Worm (Caenorhabditis elegans) whole organism, L4/young adult: ENCODE data around the gene pir-2.
"Not testable (repeated sequence)": the region's sequence is repeated elsewhere in the genome, so short reads cannot be mapped to it uniquely, and the experiment has no call there.

Experiments used
- W03F9.2 ChIP-seq: fragments of 150-350 bp; optimal IDR thresholded peaks from 2 replicates; lab custom pipeline; 2014; ENCODE audit warnings: missing biosample characterization, missing genetic modification characterization
- dao-5 ChIP-seq: sonication (generic microtip); optimal IDR thresholded peaks from 2 replicates; lab custom pipeline; 2016; ENCODE audit warnings: missing genotype, missing genetic modification characterization, moderate library complexity, missing compliant biosample characterization
- him-1 ChIP-seq: sonication (generic microtip); optimal IDR thresholded peaks from 2 replicates; lab custom pipeline; 2016; ENCODE audit warnings: missing genotype, missing genetic modification reagents, missing genetic modification characterization, missing compliant biosample characterization

Gene pir-2

ce11 chrIII:9441133-9441532 is 2.3 kb downstream of the pir-2 start, which contains the start of gene emb-30:
Gene emb-30 (minus strand): TSS chrIII:9441460.
- no peak for TF ChIP-seq dao-5 (tag; lab: Kevin White, UChicago)
- no peak for TF ChIP-seq him-1
- no peak for TF ChIP-seq W03F9.2 (tag; lab: Kevin White, UChicago)

DNA sequence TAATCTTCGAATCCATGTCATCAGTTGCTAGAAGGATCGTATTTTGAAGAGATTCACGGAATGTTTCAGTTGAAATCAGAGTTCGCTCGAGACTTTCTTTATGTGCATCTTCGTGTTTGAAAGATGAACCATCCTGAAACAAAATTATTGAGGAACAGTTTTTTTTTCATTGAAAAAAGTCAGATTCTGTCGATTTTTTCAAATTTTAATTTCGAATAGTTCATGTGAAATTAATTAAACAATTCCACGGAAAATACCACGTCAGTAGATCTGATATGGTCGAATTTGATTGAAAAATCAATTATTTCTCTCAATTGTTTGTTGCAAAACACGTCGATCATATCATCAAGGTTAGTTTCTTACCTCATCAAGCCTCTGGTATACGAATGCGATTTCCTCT is 4.0 kb downstream of the pir-2 start, which contains the start of gene F54C8.1:
TSS of gene F54C8.1 (plus strand) at position 301 of the 400 bp plus-strand sequence.
- TF ChIP-seq dao-5 (tag; lab: Kevin White, UChicago) (no peak), W03F9.2 (tag; lab: Kevin White, UChicago) (no peak), him-1 (no peak)

- TF ChIP-seq dao-5 (tag; lab: Kevin White, UChicago), result no peak
- no peak for TF ChIP-seq him-1
- no peak for TF ChIP-seq W03F9.2 (tag; lab: Kevin White, UChicago)
Observed at ce11 chrIII:9434999-9435398, 8.4 kb downstream of the pir-2 start.

DNA sequence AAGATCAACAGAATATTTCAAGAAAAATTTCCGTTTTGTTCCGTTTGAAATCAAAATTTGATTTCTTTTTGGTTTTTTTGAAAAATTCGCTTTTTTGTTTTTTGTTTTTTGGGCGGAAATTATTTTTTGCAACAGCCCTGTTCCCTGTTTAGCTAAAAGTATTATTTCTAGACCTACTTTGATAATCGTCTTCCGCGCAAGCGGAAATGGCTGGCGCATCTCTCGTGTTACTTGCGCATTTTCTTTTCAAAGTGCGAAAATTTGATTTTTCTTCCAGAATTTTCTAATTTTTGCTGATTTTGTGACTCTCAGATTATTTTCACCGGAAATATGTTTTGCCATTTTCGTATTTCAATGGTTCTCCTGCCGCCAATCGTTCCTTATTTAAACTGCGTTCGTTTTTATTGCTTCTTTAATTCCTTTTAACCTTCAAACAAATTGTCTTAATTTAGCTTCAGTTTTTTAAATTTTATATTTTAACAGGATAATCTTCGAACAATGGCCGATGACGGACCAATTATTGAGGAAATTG is 9.8 kb downstream of the pir-2 start, which contains the start of gene cpar-1:
TSS of gene cpar-1 (plus strand) at position 482 of the 532 bp plus-strand sequence.
- TF ChIP-seq him-1, result no peak

ce11 chrIII:9426301-9426700 is 17.1 kb downstream of the pir-2 start, which contains the start of gene T26G10.5:
Gene T26G10.5 (minus strand): TSS chrIII:9426401.
- TF ChIP-seq dao-5 (tag; lab: Kevin White, UChicago) (no peak), W03F9.2 (tag; lab: Kevin White, UChicago) (no peak), him-1 (no peak)

ce11 chrIII:9420231-9420630 is 23.2 kb downstream of the pir-2 start, which contains the start of gene T26G10.4:
Gene T26G10.4 (plus strand): TSS chrIII:9420531.
- not testable (repeated sequence) for TF ChIP-seq him-1; dao-5 (tag; lab: Kevin White, UChicago); W03F9.2 (tag; lab: Kevin White, UChicago)

DNA sequence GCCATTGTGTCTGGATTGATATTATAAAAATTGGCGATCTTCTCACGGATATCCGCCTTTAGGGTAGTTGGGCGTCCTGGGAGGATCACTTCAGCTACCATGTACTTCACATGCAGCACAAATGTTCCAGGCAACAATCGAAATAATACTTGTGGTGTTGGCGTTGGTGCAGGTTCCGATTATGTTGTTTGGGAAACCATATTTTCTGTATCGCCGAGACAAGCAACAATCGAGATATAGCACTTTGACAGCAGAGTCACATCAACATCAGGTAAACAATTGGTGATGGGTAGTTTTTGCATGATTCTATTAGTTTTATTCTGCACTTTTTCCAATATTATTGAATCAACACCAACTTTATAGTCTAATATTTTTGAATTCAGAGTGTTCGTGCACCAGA is 30.1 kb downstream of the pir-2 start, which contains the start of gene T26G10.3:
TSS of gene T26G10.3 (minus strand) at position 101 of the 400 bp plus-strand sequence.
- TF ChIP-seq him-1 (no peak), W03F9.2 (tag; lab: Kevin White, UChicago) (no peak), dao-5 (tag; lab: Kevin White, UChicago) (no peak)

- TF ChIP-seq him-1 (no peak), W03F9.2 (tag; lab: Kevin White, UChicago) (peak; percentile 44), dao-5 (tag; lab: Kevin White, UChicago) (no peak)
Observed at ce11 chrIII:9406600-9406999, 36.8 kb downstream of the pir-2 start, which contains the start of gene T26G10.1. Gene T26G10.1 (minus strand): TSS chrIII:9406641.

- TF ChIP-seq dao-5 (tag; lab: Kevin White, UChicago), result no peak
- no peak for TF ChIP-seq W03F9.2 (tag; lab: Kevin White, UChicago)
- TF ChIP-seq him-1, result no peak
Observed at ce11 chrIII:9401036-9401435, 42.4 kb downstream of the pir-2 start, which contains the start of gene nlp-48. Gene nlp-48 (minus strand): TSS chrIII:9401136.

DNA sequence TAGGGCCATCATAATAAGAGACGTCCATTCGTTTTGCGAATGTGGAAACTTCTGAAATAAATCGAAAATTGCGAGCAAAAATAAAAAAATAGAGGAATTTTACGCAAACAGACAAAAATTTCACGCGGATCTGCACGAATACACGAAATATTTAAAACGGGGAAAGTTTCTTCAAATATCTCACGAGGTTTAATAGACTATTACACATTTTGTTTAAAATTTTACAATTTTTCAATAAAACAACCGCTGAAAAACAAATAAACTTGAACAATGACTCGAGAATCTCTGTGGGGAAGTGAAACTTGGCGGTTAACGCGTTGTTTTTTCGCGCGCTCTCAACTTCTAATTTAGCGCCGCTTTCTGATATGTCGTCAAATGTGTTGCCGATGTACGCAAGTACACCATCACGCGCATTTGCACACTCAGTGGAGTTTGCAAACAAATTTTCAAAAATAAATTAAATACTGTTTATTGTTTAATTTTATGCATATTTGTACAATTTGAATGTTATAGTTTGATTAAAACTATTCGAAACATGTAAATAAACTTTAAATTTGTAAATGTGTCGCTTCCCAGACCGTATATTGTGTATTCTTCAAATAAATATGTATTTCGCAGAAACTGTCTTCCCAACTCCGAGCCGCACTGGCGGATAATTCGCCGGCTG is 50.2 kb downstream of the pir-2 start, which contains the start of the genes gpr-2 and rgr-1:
TSS of gene gpr-2 (minus strand) at position 51 of the 667 bp plus-strand sequence.
TSS of gene rgr-1 (plus strand) at position 617 of the 667 bp plus-strand sequence.
- TF ChIP-seq him-1 (no peak), W03F9.2 (tag; lab: Kevin White, UChicago) (no peak), dao-5 (tag; lab: Kevin White, UChicago) (no peak)
